Fruit fly (Drosophila melanogaster): ENCODE results near the gene Blos2.

The Blos2 gene

dm6 chr3L:11084557-11085231 is 23.3 kb downstream of the Blos2 start (continued):
- TF ChIP-seq pan (optimal IDR thresholded peaks at IDR 0.05) (no peak), pan (GFP tag; optimal IDR thresholded peaks at IDR 0.05 in 1 of 2, IDR thresholded peaks at IDR 0.05 in 1 of 2) (peak in 1 of 2 experiments; percentile 98), CG30020 (tag; optimal IDR thresholded peaks at IDR 0.05) (peak; percentile 82), CG10959 (GFP tag; IDR thresholded peaks at IDR 0.05) (peak; percentile 95), chn (GFP tag; optimal IDR thresholded peaks at IDR 0.05) (peak; percentile 97), CG8089 (GFP tag; optimal IDR thresholded peaks at IDR 0.05) (peak; percentile 97), CG8944 (GFP tag; optimal IDR thresholded peaks at IDR 0.05) (peak; percentile 94), bab2 (GFP tag; optimal IDR thresholded peaks at IDR 0.05) (peak; percentile 96), Bteb2 (GFP tag; optimal IDR thresholded peaks at IDR 0.05) (peak; percentile 94), dpn (GFP tag; optimal IDR thresholded peaks at IDR 0.05) (peak; percentile 97), tll (GFP tag; optimal IDR thresholded peaks at IDR 0.05) (peak in 1 of 2 experiments; percentile 89), gcm2 (GFP tag; optimal IDR thresholded peaks at IDR 0.05) (peak; percentile 95), trem (tag; optimal IDR thresholded peaks at IDR 0.05) (peak; percentile 94), Asciz (GFP tag; optimal IDR thresholded peaks at IDR 0.05) (peak; percentile 98), rib (GFP tag; IDR thresholded peaks at IDR 0.05) (peak; percentile 89), CG16815 (GFP tag; optimal IDR thresholded peaks at IDR 0.05) (peak; percentile 92), p53 (GFP tag; optimal IDR thresholded peaks at IDR 0.05) (peak; percentile 84), CG11696 (GFP tag; IDR thresholded peaks at IDR 0.05) (peak; percentile 87), Hr51 (GFP tag; optimal IDR thresholded peaks at IDR 0.05) (peak; percentile 93 to 97), Bgb (GFP tag; IDR thresholded peaks at IDR 0.05; ENCODE audit: partially characterized antibody) (no peak), CG10543 (GFP tag; optimal IDR thresholded peaks at IDR 0.05) (peak; percentile 66), toy (GFP tag; IDR thresholded peaks at IDR 0.05) (peak; percentile 77), CG4617 (GFP tag; optimal IDR thresholded peaks at IDR 0.05; ENCODE audit: borderline replicate concordance) (peak; percentile 93), CG11085 (GFP tag; IDR thresholded peaks at IDR 0.05) (peak; percentile 82), hth (optimal IDR thresholded peaks at IDR 0.05) (no peak), CG4707 (GFP tag; optimal IDR thresholded peaks at IDR 0.05) (peak; percentile 94), bcd (GFP tag; optimal IDR thresholded peaks at IDR 0.05) (peak; percentile 95), eve (GFP tag; optimal IDR thresholded peaks at IDR 0.05) (peak in 1 of 2 experiments; percentile 72), Pdp1 (GFP tag; optimal IDR thresholded peaks at IDR 0.05) (peak; percentile 95 to 97), CG17802 (tag; optimal IDR thresholded peaks at IDR 0.05) (peak; percentile 75), bbx (GFP tag; IDR thresholded peaks at IDR 0.05; ENCODE audit: partially characterized antibody) (no peak), CG12769 (tag; optimal IDR thresholded peaks at IDR 0.05) (peak; percentile 94), danr (GFP tag; IDR thresholded peaks at IDR 0.05) (peak; percentile 89), CG10979 (tag; optimal IDR thresholded peaks at IDR 0.05) (peak; percentile 99), CG1792 (GFP tag; optimal IDR thresholded peaks at IDR 0.05) (peak; percentile 95), jigr1 (GFP tag; IDR thresholded peaks at IDR 0.05) (peak; percentile 87), ab (GFP tag; optimal IDR thresholded peaks at IDR 0.05) (peak; percentile 86), Vsx1 (GFP tag; optimal IDR thresholded peaks at IDR 0.05) (peak; percentile 92), CG11504 (tag; optimal IDR thresholded peaks at IDR 0.05) (peak; percentile 97), CG14014 (GFP tag; IDR thresholded peaks at IDR 0.05) (peak; percentile 95), crol (GFP tag; IDR thresholded peaks at IDR 0.05) (peak; percentile 76), insv (GFP tag; optimal IDR thresholded peaks at IDR 0.05) (peak in 1 of 2 experiments; percentile 70), B-H2 (GFP tag; optimal IDR thresholded peaks at IDR 0.05) (no peak), CG33557 (GFP tag; optimal IDR thresholded peaks at IDR 0.05) (peak; percentile 97), Eip74EF (GFP tag; optimal IDR thresholded peaks at IDR 0.05) (peak in 1 of 2 experiments; percentile 98), ase (GFP tag; IDR thresholded peaks at IDR 0.05) (peak; percentile 95), Taf1 (GFP tag; IDR thresholded peaks at IDR 0.05) (peak; percentile 75), CG10209 (GFP tag; optimal IDR thresholded peaks at IDR 0.05) (peak; percentile 96), CG3838 (GFP tag; optimal IDR thresholded peaks at IDR 0.05) (peak; percentile 92)
